Worm (Caenorhabditis elegans) whole organism, L4 larva: ENCODE data around the gene mog-5.

Experiments used
- F10B5.3 ChIP-seq: sonication (generic microtip); optimal IDR thresholded peaks from 2 replicates; lab custom pipeline; 2016; ENCODE audit warnings: mild to moderate bottlenecking, missing genetic modification characterization, missing compliant biosample characterization
- Y75B8A.6 ChIP-seq: fragments of 200-800 bp; sonication (Bioruptor generic); IDR thresholded peaks from 2 replicates; pipeline ENCODE4 v1.3.6; 2022; ENCODE audit warnings: missing genetic modification reagents, missing genetic modification characterization, missing compliant biosample characterization
- ZK546.5 ChIP-seq, 2 experiments: sonication (generic microtip); optimal IDR thresholded peaks; 2 replicates each; lab custom pipeline; 2017; ENCODE audit warnings: missing biosample characterization in 2 of 2, missing genetic modification characterization in 2 of 2
- aha-1 ChIP-seq: fragments of 150-350 bp; peaks from one replicate; lab custom pipeline; 2014; ENCODE audit warnings: missing biosample characterization, missing genetic modification characterization
- ces-1 ChIP-seq: fragments of 150-350 bp; sonication (generic microtip); optimal IDR thresholded peaks from 4 replicates; lab custom pipeline; 2014; ENCODE audit warnings: missing biosample characterization, missing genetic modification reagents, missing genetic modification characterization
- cey-2 ChIP-seq: sonication (generic microtip); optimal IDR thresholded peaks from 3 replicates; lab custom pipeline; 2017; ENCODE audit warnings: missing genetic modification characterization, mild to moderate bottlenecking, missing compliant biosample characterization, antibody characterized with exemption, borderline replicate concordance; ENCODE audit not compliant: insufficient read depth
- daf-16 ChIP-seq, 3 experiments: sonication (generic microtip); optimal IDR thresholded peaks; 2 replicates each; lab custom pipeline; 2016 to 2017; ENCODE audit warnings: missing genetic modification characterization in 3 of 3, missing genetic modification reagents in 3 of 3, mild to moderate bottlenecking in 2 of 3, missing compliant biosample characterization in 2 of 3, missing biosample characterization in 1 of 3, moderate library complexity in 1 of 3
- dmd-6 ChIP-seq: fragments of 200-800 bp; sonication (Bioruptor generic); IDR thresholded peaks from 2 replicates; pipeline ENCODE4 v1.3.6; 2022; ENCODE audit warnings: missing genetic modification reagents, missing genetic modification characterization, missing compliant biosample characterization
- dpl-1 ChIP-seq: fragments of 150-350 bp; optimal IDR thresholded peaks from 2 replicates; lab custom pipeline; 2014; ENCODE audit warnings: missing biosample characterization, missing genetic modification reagents, missing genetic modification characterization
- dve-1 ChIP-seq: sonication (generic microtip); optimal IDR thresholded peaks from 2 replicates; lab custom pipeline; 2017; ENCODE audit warnings: antibody characterized with exemption, mild to moderate bottlenecking, missing genetic modification characterization, missing compliant biosample characterization; ENCODE audit not compliant: insufficient read depth
- fos-1 ChIP-seq: fragments of 150-350 bp; optimal IDR thresholded peaks from 2 replicates; lab custom pipeline; 2014; ENCODE audit warnings: missing biosample characterization, missing genetic modification characterization
- hif-1 ChIP-seq, 2 experiments: sonication (generic microtip); optimal IDR thresholded peaks; 2 replicates each; lab custom pipeline; 2016 to 2017; ENCODE audit warnings: missing compliant biosample characterization in 2 of 2, missing genetic modification characterization in 2 of 2, missing genetic modification reagents in 2 of 2, missing genotype in 2 of 2, mild to moderate bottlenecking in 1 of 2
- hlh-11 ChIP-seq: fragments of 200-800 bp; sonication (Bioruptor generic); optimal IDR thresholded peaks from 2 replicates; lab custom pipeline; 2018; ENCODE audit warnings: mild to moderate bottlenecking, missing genetic modification characterization, missing compliant biosample characterization
- hlh-30 ChIP-seq: sonication (generic microtip); optimal IDR thresholded peaks from 2 replicates; lab custom pipeline; 2017; ENCODE audit warnings: antibody characterized with exemption, mild to moderate bottlenecking, missing genetic modification characterization, missing compliant biosample characterization; ENCODE audit not compliant: insufficient read depth
- lim-7 ChIP-seq: fragments of 200-800 bp; sonication (Bioruptor generic); IDR thresholded peaks from 2 replicates; pipeline ENCODE4 v1.3.6; 2022; ENCODE audit warnings: missing genetic modification characterization, missing compliant biosample characterization
- lin-13 ChIP-seq: fragments of 150-350 bp; optimal IDR thresholded peaks from 2 replicates; lab custom pipeline; 2014; ENCODE audit warnings: missing biosample characterization, missing genetic modification reagents, missing genetic modification characterization
- lin-29 ChIP-seq: fragments of 200-800 bp; sonication (Bioruptor generic); IDR thresholded peaks from 2 replicates; pipeline ENCODE4 v1.3.6; 2022; ENCODE audit warnings: missing genetic modification reagents, missing genetic modification characterization, missing compliant biosample characterization
- lin-38 ChIP-seq: fragments of 200-800 bp; sonication (Bioruptor generic); IDR thresholded peaks from 2 replicates; pipeline ENCODE4 v1.3.6; 2022; ENCODE audit warnings: missing genetic modification reagents, missing genetic modification characterization, missing compliant biosample characterization
- lsy-2 ChIP-seq, 2 experiments: fragments of 150-350 bp in 1 of 2; sonication (generic microtip) in 1 of 2; optimal IDR thresholded peaks; 2 replicates each; lab custom pipeline; 2014 to 2017; ENCODE audit warnings: missing biosample characterization in 2 of 2, missing genetic modification characterization in 2 of 2
- mdl-1 ChIP-seq, 2 experiments: fragments of 150-350 bp in 1 of 2; sonication (generic microtip) in 1 of 2; optimal IDR thresholded peaks; 2 replicates each; lab custom pipeline; 2014 to 2017; ENCODE audit warnings: missing biosample characterization in 2 of 2, missing genetic modification characterization in 2 of 2
- mep-1 ChIP-seq: fragments of 150-350 bp; sonication (generic microtip); optimal IDR thresholded peaks from 3 replicates; lab custom pipeline; 2014; ENCODE audit warnings: missing biosample characterization, missing genetic modification characterization
- mes-2 ChIP-seq: sonication (generic microtip); optimal IDR thresholded peaks from 2 replicates; lab custom pipeline; 2016; ENCODE audit warnings: missing genotype, mild to moderate bottlenecking, missing genetic modification characterization, missing compliant biosample characterization; ENCODE audit not compliant: poor library complexity, severe bottlenecking
- mxl-2 ChIP-seq: fragments of 200-800 bp; sonication (Bioruptor generic); conservative IDR thresholded peaks from 2 replicates; pipeline ENCODE4 v1.3.6; 2022; ENCODE audit warnings: missing genetic modification reagents, missing genetic modification characterization, missing compliant biosample characterization
- mxl-3 ChIP-seq: fragments of 200-800 bp; sonication (Bioruptor generic); optimal IDR thresholded peaks from 2 replicates; lab custom pipeline; 2018; ENCODE audit warnings: mild to moderate bottlenecking, missing genetic modification characterization, missing compliant biosample characterization
- nhr-10 ChIP-seq: fragments of 150-350 bp; optimal IDR thresholded peaks from 2 replicates; lab custom pipeline; 2014; ENCODE audit warnings: missing biosample characterization, missing genetic modification characterization
- nhr-111 ChIP-seq: fragments of 200-800 bp; sonication (Bioruptor generic); optimal IDR thresholded peaks from 2 replicates; lab custom pipeline; 2018; ENCODE audit warnings: mild to moderate bottlenecking, missing genetic modification characterization, missing compliant biosample characterization
- nhr-25 ChIP-seq: sonication (generic microtip); optimal IDR thresholded peaks from 2 replicates; lab custom pipeline; 2017; ENCODE audit warnings: missing genetic modification characterization, mild to moderate bottlenecking, missing compliant biosample characterization, antibody characterized with exemption, moderate library complexity, borderline replicate concordance; ENCODE audit not compliant: insufficient read depth
- nhr-28 ChIP-seq: fragments of 150-350 bp; optimal IDR thresholded peaks from 2 replicates; lab custom pipeline; 2014; ENCODE audit warnings: missing biosample characterization, missing genetic modification characterization
- nhr-48 ChIP-seq: sonication (generic microtip); optimal IDR thresholded peaks from 2 replicates; lab custom pipeline; 2016; ENCODE audit warnings: mild to moderate bottlenecking, missing genetic modification characterization, missing compliant biosample characterization
- nhr-6 ChIP-seq: fragments of 150-350 bp; optimal IDR thresholded peaks from 2 replicates; lab custom pipeline; 2014; ENCODE audit warnings: missing biosample characterization, missing genetic modification characterization
- nhr-76 ChIP-seq: fragments of 150-350 bp; optimal IDR thresholded peaks from 2 replicates; lab custom pipeline; 2014; ENCODE audit warnings: missing biosample characterization, missing genetic modification characterization
- nhr-77 ChIP-seq: fragments of 150-350 bp; optimal IDR thresholded peaks from 2 replicates; lab custom pipeline; 2014; ENCODE audit warnings: missing biosample characterization, missing genetic modification characterization
- pha-4 ChIP-seq, 2 experiments: fragments of 150-350 bp in 1 of 2; fragments of 200-800 bp in 1 of 2; sonication (Bioruptor generic) in 1 of 2; IDR thresholded peaks in 1 of 2; optimal IDR thresholded peaks in 1 of 2; 2 replicates each; pipeline versions ENCODE4 v1.3.6 to Lab custom; 2014 to 2022; ENCODE audit warnings: missing genetic modification characterization in 2 of 2, missing genetic modification reagents in 2 of 2, missing biosample characterization in 1 of 2, missing compliant biosample characterization in 1 of 2
- pqm-1 ChIP-seq: sonication (generic microtip); optimal IDR thresholded peaks from 2 replicates; lab custom pipeline; 2017; ENCODE audit warnings: missing biosample characterization, missing genetic modification characterization
- skn-1 ChIP-seq: fragments of 150-350 bp; optimal IDR thresholded peaks from 2 replicates; lab custom pipeline; 2014; ENCODE audit warnings: missing biosample characterization, missing genetic modification characterization
- tag-97 ChIP-seq: fragments of 200-800 bp; sonication (Bioruptor generic); IDR thresholded peaks from 2 replicates; pipeline ENCODE4 v1.3.6; 2022; ENCODE audit warnings: missing genetic modification characterization, missing compliant biosample characterization
- tra-1 ChIP-seq: fragments of 200-800 bp; sonication (Bioruptor generic); IDR thresholded peaks from 2 replicates; pipeline ENCODE4 v1.3.6; 2022; ENCODE audit warnings: missing genetic modification reagents, missing genetic modification characterization, missing compliant biosample characterization
- unc-62 ChIP-seq, 3 experiments: fragments of 150-350 bp in 1 of 3; sonication (generic microtip); optimal IDR thresholded peaks in 2 of 3; peaks in 1 of 3; 1 replicate in 1 of 3; 2 replicates in 2 of 3; lab custom pipeline; 2014 to 2017; ENCODE audit warnings: missing biosample characterization in 3 of 3, missing genetic modification characterization in 3 of 3, missing genetic modification reagents in 3 of 3, missing genotype in 1 of 3
- vab-7 ChIP-seq: fragments of 200-800 bp; sonication (Bioruptor generic); IDR thresholded peaks from 2 replicates; pipeline ENCODE4 v1.3.6; 2022; ENCODE audit warnings: missing genetic modification reagents, missing genetic modification characterization, missing compliant biosample characterization
- zip-11 ChIP-seq: fragments of 200-800 bp; sonication (Bioruptor generic); IDR thresholded peaks from 2 replicates; pipeline ENCODE4 v1.3.6; 2022; ENCODE audit warnings: missing genetic modification characterization, missing compliant biosample characterization

mog-5 gene

ce11 chrII:5425633-5426032 is 26.3 kb downstream of the mog-5 start, which contains the start of gene F07F6.8:
Gene F07F6.8, minus strand, starts transcription at chrII:5425733.
- no peak for TF ChIP-seq tra-1
- TF ChIP-seq skn-1: no peak
- no peak for TF ChIP-seq lin-13 (GFP tag; lab: Kevin White, UChicago)
- no peak for TF ChIP-seq Y75B8A.6
- no peak for TF ChIP-seq cey-2 (tag; lab: Kevin White, UChicago)
- peak; percentile 31 for TF ChIP-seq aha-1 (tag; lab: Kevin White, UChicago)

DNA sequence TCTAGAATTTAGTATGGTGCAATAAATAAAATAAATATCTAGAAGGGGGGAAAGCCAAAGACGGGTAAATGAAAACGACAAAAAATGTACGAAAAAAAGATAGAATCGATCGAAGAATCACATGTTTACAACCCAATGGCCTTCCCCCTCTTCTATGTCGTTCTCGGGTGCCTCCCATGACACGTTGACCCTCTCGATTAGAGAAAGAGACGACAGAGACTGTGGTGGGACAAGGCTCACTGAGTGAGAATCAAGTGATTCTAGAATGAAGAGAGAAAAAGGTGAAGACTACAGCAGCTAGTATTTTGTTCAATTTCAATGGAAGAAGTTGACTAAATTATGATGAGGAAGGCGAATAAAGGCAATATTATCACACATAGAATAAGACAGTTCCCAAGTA is 26.7 kb downstream of the mog-5 start:
- TF ChIP-seq pqm-1 (tag; lab: Kevin White, UChicago): peak; percentile 58
- no peak for TF ChIP-seq ZK546.5 (tag; optimal IDR thresholded peaks at IDR 0.05; lab: Kevin White, UChicago)
- peak; percentile 63 for TF ChIP-seq nhr-77 (tag; lab: Kevin White, UChicago)
- TF ChIP-seq dmd-6 (GFP tag; lab: Robert Waterston, UW): peak; percentile 38; the same call in 1 of the 2 replicates
- no peak for TF ChIP-seq nhr-76 (tag; lab: Kevin White, UChicago)
- peak; percentile 76 for TF ChIP-seq nhr-28
- TF ChIP-seq mxl-3: peak; percentile 58
- TF ChIP-seq unc-62 (GFP tag; optimal IDR thresholded peaks at IDR 0.05 in 1 of 2; lab: Kevin White, UChicago): peak in 1 of 2 experiments; percentile 51
- no peak for TF ChIP-seq unc-62 (tag; optimal IDR thresholded peaks at IDR 0.05; lab: Kevin White, UChicago)
- TF ChIP-seq nhr-48 (tag; lab: Kevin White, UChicago): peak; percentile 38
- TF ChIP-seq lin-29 (GFP tag; lab: Robert Waterston, UW): no peak
- no peak for TF ChIP-seq zip-11
- no peak for TF ChIP-seq F10B5.3 (tag; lab: Kevin White, UChicago)
- TF ChIP-seq nhr-111: no peak
- TF ChIP-seq hif-1 (tag; optimal IDR thresholded peaks at IDR 0.05; lab: Kevin White, UChicago): peak in 1 of 2 experiments; percentile 36
- no peak for TF ChIP-seq mxl-2 (GFP tag; lab: Robert Waterston, UW)
- TF ChIP-seq nhr-10: no peak
- TF ChIP-seq ces-1 (GFP tag; lab: Kevin White, UChicago): no peak
- 0 out of 2 replicates have a peak, but pooled peaks have one; percentile 9 for TF ChIP-seq lin-38 (GFP tag; lab: Robert Waterston, UW)
- TF ChIP-seq mes-2 (tag; lab: Kevin White, UChicago): peak; percentile 41
- peak; percentile 16 for TF ChIP-seq dpl-1
- peak; percentile 55 for TF ChIP-seq pha-4 (GFP tag; IDR thresholded peaks at IDR 0.05; lab: Robert Waterston, UW)
- TF ChIP-seq pha-4 (tag; optimal IDR thresholded peaks at IDR 0.05; lab: Kevin White, UChicago): peak; percentile 76
- peak; percentile 56 for TF ChIP-seq nhr-6 (tag; lab: Kevin White, UChicago)
- TF ChIP-seq lim-7 (GFP tag; lab: Robert Waterston, UW): no peak
- peak; percentile 97 for TF ChIP-seq hlh-30 (tag; lab: Kevin White, UChicago)
- no peak for TF ChIP-seq tag-97 (GFP tag; lab: Robert Waterston, UW)
- peak; percentile 78 for TF ChIP-seq mep-1
- TF ChIP-seq daf-16 (GFP tag; optimal IDR thresholded peaks at IDR 0.05; lab: Kevin White, UChicago): no peak
- peak; percentile 63 for TF ChIP-seq daf-16 (tag; optimal IDR thresholded peaks at IDR 0.05; lab: Kevin White, UChicago)
- TF ChIP-seq vab-7 (GFP tag; lab: Robert Waterston, UW): no peak
- TF ChIP-seq dve-1 (tag; lab: Kevin White, UChicago): peak; percentile 51
- TF ChIP-seq hlh-11 (tag; lab: Kevin White, UChicago): peak; percentile 77
- TF ChIP-seq mdl-1 (tag; optimal IDR thresholded peaks at IDR 0.05; lab: Kevin White, UChicago): peak in 1 of 2 experiments; percentile 78
- peak; percentile 60 for TF ChIP-seq nhr-25 (tag; lab: Kevin White, UChicago)
- peak in 1 of 2 experiments; percentile 69 for TF ChIP-seq lsy-2 (tag; optimal IDR thresholded peaks at IDR 0.05; lab: Kevin White, UChicago)
- TF ChIP-seq fos-1 (tag; lab: Kevin White, UChicago): no peak
